Fruit fly (Drosophila melanogaster) Kc167 (cell line): ENCODE results near the gene CG8419.

ENCODE experiments used
- Myc ChIP-seq: fragments of >200 bp; optimal IDR thresholded peaks from 2 replicates; lab custom pipeline; 2017; ENCODE audit warnings: missing external identifiers
- h ChIP-seq: fragments of >200 bp; optimal IDR thresholded peaks from 3 replicates; lab custom pipeline; 2018; ENCODE audit warnings: missing external identifiers
- insv ChIP-seq: fragments of >200 bp; optimal IDR thresholded peaks from 3 replicates; lab custom pipeline; 2018; ENCODE audit warnings: missing external identifiers
- psq ChIP-seq: fragments of >200 bp; optimal IDR thresholded peaks from 2 replicates; lab custom pipeline; 2017; ENCODE audit warnings: missing external identifiers
- ttk ChIP-seq: sonication (Bioruptor generic); optimal IDR thresholded peaks from 2 replicates; lab custom pipeline; 2017; ENCODE audit warnings: missing external identifiers

DNA sequence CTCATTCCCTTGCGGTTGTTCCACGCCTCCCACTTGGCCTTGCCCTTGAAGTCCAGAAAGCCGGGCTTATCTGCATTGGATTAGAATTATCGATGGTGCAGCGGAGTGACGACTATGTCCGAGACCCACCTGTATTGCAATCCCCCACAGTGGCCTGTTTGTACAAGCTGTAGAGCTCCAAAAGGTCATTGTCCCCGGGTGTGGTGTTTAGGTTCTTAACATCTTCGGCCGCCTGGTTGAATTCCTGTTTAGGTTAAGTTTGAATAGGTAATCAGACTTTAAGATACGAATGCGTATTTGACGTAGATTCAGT is 44.0 kb upstream of the CG8419 start:
- TF ChIP-seq insv (no peak), psq (lab: Kevin White, UChicago) (no peak), h (lab: Kevin White, UChicago) (no peak), ttk (lab: Kevin White, UChicago) (no peak), Myc (lab: Kevin White, UChicago) (no peak)
